Worm (Caenorhabditis elegans): Measurements from ENCODE around the gene C06G3.8.

Gene C06G3.8

ce11 chrIV:7025835-7026234 is 6.5 kb downstream of the C06G3.8 start:
- TF ChIP-seq nhr-80 (tag; optimal IDR thresholded peaks at IDR 0.05) (peak; percentile 79), madf-8 (GFP tag; conservative IDR thresholded peaks at IDR 0.05) (no peak)

- TF ChIP-seq hmg-20 (GFP tag; IDR thresholded peaks at IDR 0.05), result no peak
- TF ChIP-seq nhr-80 (tag; optimal IDR thresholded peaks at IDR 0.05), result peak; percentile 20
Observed at ce11 chrIV:7024829-7025228, 7.5 kb downstream of the C06G3.8 start.

ce11 chrIV:7023858-7024257 is 8.5 kb downstream of the C06G3.8 start, which contains the start of gene adah-1:
Gene adah-1 (plus strand): TSS chrIV:7024211.
- TF ChIP-seq K11D2.4 (GFP tag; IDR thresholded peaks at IDR 0.05) (no peak), lin-35 (GFP tag; optimal IDR thresholded peaks at IDR 0.05) (no peak), ZK185.1 (tag; optimal IDR thresholded peaks at IDR 0.05; ENCODE audit: poor library complexity, severe bottlenecking) (no peak), lag-1 (GFP tag; IDR thresholded peaks at IDR 0.05) (no peak), pbrm-1 (GFP tag; IDR thresholded peaks at IDR 0.05) (no peak), F10E7.11 (tag; optimal IDR thresholded peaks at IDR 0.05) (no peak), Y79H2A.3 (GFP tag; conservative IDR thresholded peaks at IDR 0.05) (no peak), nhr-27 (tag; optimal IDR thresholded peaks at IDR 0.05) (no peak), gei-17 (GFP tag; optimal IDR thresholded peaks at IDR 0.05) (no peak), C17E4.6 (GFP tag; IDR thresholded peaks at IDR 0.05) (no peak), F55B11.4 (tag; optimal IDR thresholded peaks at IDR 0.05; ENCODE audit: borderline replicate concordance, insufficient read depth) (no peak), tbx-9 (tag; optimal IDR thresholded peaks at IDR 0.05; ENCODE audit: borderline replicate concordance) (no peak), sptf-2 (GFP tag; optimal IDR thresholded peaks at IDR 0.05) (no peak)

ce11 chrIV:7023004-7023403 is 9.4 kb downstream of the C06G3.8 start:
- peak in 1 of 3 experiments; percentile 17 for TF ChIP-seq lin-35 (GFP tag; optimal IDR thresholded peaks at IDR 0.05)
- peak; percentile 85 for TF ChIP-seq hmg-1.2 (GFP tag; IDR thresholded peaks at IDR 0.05)
- peak; percentile 11 for TF ChIP-seq lin-40 (tag; optimal IDR thresholded peaks at IDR 0.05)
- peak; percentile 32 for TF ChIP-seq attf-5 (GFP tag; optimal IDR thresholded peaks at IDR 0.05)
- no peak for TF ChIP-seq dpff-1 (tag; optimal IDR thresholded peaks at IDR 0.05)
- TF ChIP-seq F57C9.4 (tag; optimal IDR thresholded peaks at IDR 0.05), result no peak
- peak; percentile 46; the same call in 1 of the 2 replicates for TF ChIP-seq ekl-4 (GFP tag; IDR thresholded peaks at IDR 0.05)
- TF ChIP-seq cebp-1 (GFP tag; IDR thresholded peaks at IDR 0.05), result no peak
- peak; percentile 39 for TF ChIP-seq cebp-1 (tag; optimal IDR thresholded peaks at IDR 0.05)

ce11 chrIV:7022227-7022626 is 10.1 kb downstream of the C06G3.8 start:
- no peak for TF ChIP-seq egl-18 (GFP tag; IDR thresholded peaks at IDR 0.05)
- no peak for TF ChIP-seq F52B5.7 (tag; optimal IDR thresholded peaks at IDR 0.05)
- TF ChIP-seq F10E7.11 (tag; optimal IDR thresholded peaks at IDR 0.05), result no peak
- TF ChIP-seq let-526 (GFP tag; IDR thresholded peaks at IDR 0.05), result no peak
- TF ChIP-seq somi-1 (GFP tag; optimal IDR thresholded peaks at IDR 0.05), result no peak
- TF ChIP-seq gei-17 (GFP tag; optimal IDR thresholded peaks at IDR 0.05), result no peak
- TF ChIP-seq T07F8.4 (tag; optimal IDR thresholded peaks at IDR 0.05), result no peak
- TF ChIP-seq zim-3 (tag; optimal IDR thresholded peaks at IDR 0.05), result no peak
- no peak for TF ChIP-seq F37B4.10 (GFP tag; IDR thresholded peaks at IDR 0.05)
- TF ChIP-seq madf-6 (GFP tag; IDR thresholded peaks at IDR 0.05), result no peak
- no peak for TF ChIP-seq ccch-3 (GFP tag; optimal IDR thresholded peaks at IDR 0.05)
- TF ChIP-seq dpff-1 (tag; optimal IDR thresholded peaks at IDR 0.05), result no peak
- no peak for TF ChIP-seq ceh-58 (GFP tag; IDR thresholded peaks at IDR 0.05)
- no peak for TF ChIP-seq ets-4 (GFP tag; optimal IDR thresholded peaks at IDR 0.05)
- TF ChIP-seq D2030.7 (GFP tag; IDR thresholded peaks at IDR 0.05), result no peak
- no peak for TF ChIP-seq rpc-1 (optimal IDR thresholded peaks at IDR 0.05)
- TF ChIP-seq rpc-1 (tag; optimal IDR thresholded peaks at IDR 0.05), result no peak
- TF ChIP-seq lag-1 (GFP tag; IDR thresholded peaks at IDR 0.05), result no peak
- no peak for TF ChIP-seq lin-26 (GFP tag; IDR thresholded peaks at IDR 0.05)
- no peak for TF ChIP-seq C06A6.2 (GFP tag; conservative IDR thresholded peaks at IDR 0.05)
- no peak for TF ChIP-seq chd-7 (tag; optimal IDR thresholded peaks at IDR 0.05)

Data from whole organism, young adult.